Worm (Caenorhabditis elegans) whole organism, L3 larva: Measurements from ENCODE around the gene str-37.

ENCODE experiments used
- R02D3.7 ChIP-seq: fragments of 150-350 bp; optimal IDR thresholded peaks from 2 replicates; lab custom pipeline; 2014; ENCODE audit warnings: missing biosample characterization, missing genetic modification characterization
- ZK546.5 ChIP-seq: sonication (generic microtip); optimal IDR thresholded peaks from 2 replicates; lab custom pipeline; 2017; ENCODE audit warnings: missing biosample characterization, missing genetic modification characterization
- ceh-16 ChIP-seq: sonication (generic microtip); optimal IDR thresholded peaks from 2 replicates; lab custom pipeline; 2017; ENCODE audit warnings: missing biosample characterization, missing genetic modification characterization
- ceh-28 ChIP-seq: fragments of 150-350 bp; optimal IDR thresholded peaks from 2 replicates; lab custom pipeline; 2014; ENCODE audit warnings: missing biosample characterization, missing genetic modification reagents, missing genetic modification characterization
- ceh-82 ChIP-seq: fragments of 150-350 bp; optimal IDR thresholded peaks from 2 replicates; lab custom pipeline; 2014; ENCODE audit warnings: missing biosample characterization, missing genetic modification characterization
- ceh-9 ChIP-seq: sonication (generic microtip); optimal IDR thresholded peaks from 2 replicates; lab custom pipeline; 2018; ENCODE audit warnings: missing biosample characterization, missing genetic modification characterization
- daf-12 ChIP-seq: fragments of 150-350 bp; optimal IDR thresholded peaks from 2 replicates; lab custom pipeline; 2014; ENCODE audit warnings: missing biosample characterization, missing genetic modification reagents, missing genetic modification characterization
- egl-27 ChIP-seq: sonication (generic microtip); optimal IDR thresholded peaks from 4 replicates; lab custom pipeline; 2017; ENCODE audit warnings: missing biosample characterization, missing genetic modification reagents, missing genetic modification characterization
- egl-5 ChIP-seq: fragments of 150-350 bp; optimal IDR thresholded peaks from 2 replicates; lab custom pipeline; 2017; ENCODE audit warnings: missing biosample characterization, missing genetic modification reagents, missing genetic modification characterization, inconsistent platforms
- elt-1 ChIP-seq: fragments of 150-350 bp; optimal IDR thresholded peaks from 2 replicates; lab custom pipeline; 2014; ENCODE audit warnings: missing biosample characterization, missing genetic modification characterization
- elt-2 ChIP-seq: sonication (generic microtip); optimal IDR thresholded peaks from 2 replicates; lab custom pipeline; 2016; ENCODE audit warnings: missing genetic modification reagents, mild to moderate bottlenecking, missing genetic modification characterization, missing compliant biosample characterization
- elt-3 ChIP-seq, 3 experiments: fragments of 150-350 bp in 1 of 3; sonication (generic microtip) in 2 of 3; optimal IDR thresholded peaks; 2 replicates in 2 of 3; 4 replicates in 1 of 3; lab custom pipeline; 2014 to 2017; ENCODE audit warnings: missing biosample characterization in 3 of 3, missing genetic modification characterization in 3 of 3
- eor-1 ChIP-seq, 2 experiments: fragments of 150-350 bp; optimal IDR thresholded peaks; 2 replicates each; lab custom pipeline; 2014 to 2018; ENCODE audit warnings: missing biosample characterization in 2 of 2, missing genetic modification characterization in 2 of 2
- fkh-2 ChIP-seq: fragments of 150-350 bp; optimal IDR thresholded peaks from 2 replicates; lab custom pipeline; 2014; ENCODE audit warnings: missing biosample characterization, missing genetic modification reagents, missing genetic modification characterization
- fos-1 ChIP-seq: fragments of 150-350 bp; optimal IDR thresholded peaks from 2 replicates; lab custom pipeline; 2014; ENCODE audit warnings: missing biosample characterization, missing genetic modification characterization
- hmg-11 ChIP-seq: sonication (generic microtip); optimal IDR thresholded peaks from 2 replicates; lab custom pipeline; 2016; ENCODE audit warnings: missing genetic modification characterization, missing compliant biosample characterization
- jun-1 ChIP-seq: fragments of 150-350 bp; optimal IDR thresholded peaks from 2 replicates; lab custom pipeline; 2014; ENCODE audit warnings: missing biosample characterization, missing genetic modification reagents, missing genetic modification characterization
- lin-15B ChIP-seq: fragments of 150-350 bp; optimal IDR thresholded peaks from 2 replicates; lab custom pipeline; 2014; ENCODE audit warnings: missing biosample characterization, missing genetic modification characterization
- lin-39 ChIP-seq: fragments of 150-350 bp; optimal IDR thresholded peaks from 2 replicates; lab custom pipeline; 2018; ENCODE audit warnings: missing biosample characterization, missing genetic modification reagents, missing genetic modification characterization
- lsy-12 ChIP-seq: sonication (generic microtip); optimal IDR thresholded peaks from 2 replicates; lab custom pipeline; 2016; ENCODE audit warnings: mild to moderate bottlenecking, missing genetic modification characterization, missing compliant biosample characterization
- mdl-1 ChIP-seq: fragments of 150-350 bp; optimal IDR thresholded peaks from 2 replicates; lab custom pipeline; 2014; ENCODE audit warnings: missing biosample characterization, missing genetic modification characterization
- mml-1 ChIP-seq: fragments of 150-350 bp; sonication (generic microtip); optimal IDR thresholded peaks from 3 replicates; lab custom pipeline; 2014; ENCODE audit warnings: missing biosample characterization, missing genetic modification characterization
- nhr-11 ChIP-seq: fragments of 150-350 bp; optimal IDR thresholded peaks from 2 replicates; lab custom pipeline; 2014; ENCODE audit warnings: missing biosample characterization, missing genetic modification characterization
- nhr-12 ChIP-seq: fragments of 150-350 bp; optimal IDR thresholded peaks from 2 replicates; lab custom pipeline; 2014; ENCODE audit warnings: missing biosample characterization, missing genetic modification characterization
- nhr-237 ChIP-seq: fragments of 150-350 bp; optimal IDR thresholded peaks from 2 replicates; lab custom pipeline; 2014; ENCODE audit warnings: missing biosample characterization, missing genetic modification characterization
- nhr-28 ChIP-seq: fragments of 150-350 bp; optimal IDR thresholded peaks from 2 replicates; lab custom pipeline; 2014; ENCODE audit warnings: missing biosample characterization, missing genetic modification characterization
- nhr-43 ChIP-seq: sonication (generic microtip); optimal IDR thresholded peaks from 2 replicates; lab custom pipeline; 2016; ENCODE audit warnings: mild to moderate bottlenecking, missing genetic modification characterization, missing compliant biosample characterization; ENCODE audit not compliant: poor library complexity, severe bottlenecking
- nhr-67 ChIP-seq: fragments of 150-350 bp; optimal IDR thresholded peaks from 2 replicates; lab custom pipeline; 2014; ENCODE audit warnings: missing biosample characterization, missing genetic modification characterization
- nhr-76 ChIP-seq: fragments of 150-350 bp; sonication (generic microtip); optimal IDR thresholded peaks from 5 replicates; lab custom pipeline; 2014; ENCODE audit warnings: missing biosample characterization, missing genetic modification characterization
- nhr-77 ChIP-seq: fragments of 150-350 bp; optimal IDR thresholded peaks from 2 replicates; lab custom pipeline; 2014; ENCODE audit warnings: missing biosample characterization, missing genetic modification characterization
- pha-4 ChIP-seq: fragments of 150-350 bp; optimal IDR thresholded peaks from 2 replicates; lab custom pipeline; 2014; ENCODE audit warnings: missing biosample characterization, missing genetic modification reagents, missing genetic modification characterization
- pqm-1 ChIP-seq: fragments of 150-350 bp; optimal IDR thresholded peaks from 2 replicates; lab custom pipeline; 2017; ENCODE audit warnings: missing biosample characterization, missing genetic modification characterization, inconsistent platforms
- sea-2 ChIP-seq: fragments of 150-350 bp; sonication (generic microtip); optimal IDR thresholded peaks from 4 replicates; lab custom pipeline; 2014; ENCODE audit warnings: missing biosample characterization, missing genetic modification reagents, missing genetic modification characterization
- snpc-4 ChIP-seq: fragments of 150-350 bp; optimal IDR thresholded peaks from 2 replicates; lab custom pipeline; 2014; ENCODE audit warnings: missing biosample characterization, missing genetic modification characterization
- tbx-2 ChIP-seq: sonication (generic microtip); optimal IDR thresholded peaks from 2 replicates; lab custom pipeline; 2016; ENCODE audit warnings: mild to moderate bottlenecking, missing genetic modification characterization, missing compliant biosample characterization
- unc-39 ChIP-seq: sonication (generic microtip); optimal IDR thresholded peaks from 4 replicates; lab custom pipeline; 2017; ENCODE audit warnings: missing biosample characterization, missing genetic modification characterization
- unc-62 ChIP-seq: fragments of 150-350 bp; sonication (generic microtip); optimal IDR thresholded peaks from 4 replicates; lab custom pipeline; 2014; ENCODE audit warnings: missing biosample characterization, missing genetic modification reagents, missing genetic modification characterization
- zag-1 ChIP-seq: fragments of 150-350 bp; optimal IDR thresholded peaks from 2 replicates; lab custom pipeline; 2014; ENCODE audit warnings: missing biosample characterization, missing genetic modification characterization
- ztf-4 ChIP-seq: fragments of 150-350 bp; optimal IDR thresholded peaks from 2 replicates; lab custom pipeline; 2014; ENCODE audit warnings: missing biosample characterization, missing genetic modification characterization

str-37 gene

ce11 chrV:13338037-13338436, 10.5 kb downstream of the str-37 start:
- TF ChIP-seq nhr-12 (tag; lab: Kevin White, UChicago) (no peak), nhr-77 (tag; lab: Kevin White, UChicago) (no peak), zag-1 (tag; lab: Kevin White, UChicago) (no peak), jun-1 (no peak), daf-12 (tag; lab: Kevin White, UChicago) (no peak), sea-2 (GFP tag; lab: Kevin White, UChicago) (no peak), lin-39 (tag; lab: Kevin White, UChicago) (no peak), lsy-12 (tag; lab: Kevin White, UChicago) (no peak), nhr-237 (no peak), nhr-11 (tag; lab: Kevin White, UChicago) (no peak), unc-39 (tag; lab: Kevin White, UChicago) (no peak), mdl-1 (tag; lab: Kevin White, UChicago) (no peak), R02D3.7 (no peak), pha-4 (tag; lab: Kevin White, UChicago) (no peak), eor-1 (tag; optimal IDR thresholded peaks at IDR 0.05; lab: Kevin White, UChicago) (no peak), unc-62 (GFP tag; lab: Kevin White, UChicago) (no peak), ZK546.5 (tag; lab: Kevin White, UChicago) (no peak), egl-27 (no peak)
- TF ChIP-seq, all 47 proteins: peak for 0

- TF ChIP-seq ceh-28 (no peak), ZK546.5 (tag; lab: Kevin White, UChicago) (no peak), eor-1 (tag; optimal IDR thresholded peaks at IDR 0.05; lab: Kevin White, UChicago) (no peak), ceh-9 (no peak), mml-1 (no peak), tbx-2 (tag; lab: Kevin White, UChicago) (no peak), ceh-16 (tag; lab: Kevin White, UChicago) (no peak), nhr-76 (tag; lab: Kevin White, UChicago) (no peak), fos-1 (tag; lab: Kevin White, UChicago) (no peak), pqm-1 (tag; lab: Kevin White, UChicago) (no peak), ztf-4 (tag; lab: Kevin White, UChicago) (no peak), egl-27 (no peak)
- TF ChIP-seq, all 47 proteins: peak for 0
Measured at ce11 chrV:13339633-13340290, 12.2 kb downstream of the str-37 start, which contains the start of the genes str-4 and lgc-48. TSS of gene str-4 (minus strand) at chrV:13339733. TSS of gene lgc-48 (plus strand) at chrV:13340240.

ce11 chrV:13342235-13342634, 14.7 kb downstream of the str-37 start:
- no peak for TF ChIP-seq elt-2 (tag; lab: Kevin White, UChicago)
- TF ChIP-seq ceh-82 (tag; lab: Kevin White, UChicago), result no peak
- no peak for TF ChIP-seq fkh-2
- no peak for TF ChIP-seq eor-1 (tag; optimal IDR thresholded peaks at IDR 0.05; lab: Kevin White, UChicago)
- TF ChIP-seq fos-1 (tag; lab: Kevin White, UChicago), result no peak
- no peak for TF ChIP-seq nhr-67 (tag; lab: Kevin White, UChicago)
- TF ChIP-seq snpc-4, result no peak
- TF ChIP-seq elt-3 (tag; optimal IDR thresholded peaks at IDR 0.05; lab: Kevin White, UChicago), result no peak
- no peak for TF ChIP-seq egl-27
- no peak for TF ChIP-seq nhr-11 (tag; lab: Kevin White, UChicago)
- TF ChIP-seq nhr-28 (tag; lab: Kevin White, UChicago), result no peak
- TF ChIP-seq lin-15B (tag; lab: Kevin White, UChicago), result no peak
- TF ChIP-seq nhr-43 (tag; lab: Kevin White, UChicago), result no peak
- TF ChIP-seq ceh-16 (tag; lab: Kevin White, UChicago), result no peak
- TF ChIP-seq elt-1 (tag; lab: Kevin White, UChicago), result no peak
- no peak for TF ChIP-seq nhr-77 (tag; lab: Kevin White, UChicago)
- no peak for TF ChIP-seq nhr-12 (tag; lab: Kevin White, UChicago)
- no peak for TF ChIP-seq nhr-237

ce11 chrV:13345867-13346328, 18.3 kb downstream of the str-37 start, which contains the start of gene twk-43:
TSS of gene twk-43 (plus strand) at chrV:13346278.
- TF ChIP-seq jun-1, result no peak
- TF ChIP-seq hmg-11 (tag; lab: Kevin White, UChicago), result no peak
- peak; percentile 68 for TF ChIP-seq egl-5 (tag; lab: Kevin White, UChicago)
- TF ChIP-seq ztf-4 (tag; lab: Kevin White, UChicago), result no peak
- no peak for TF ChIP-seq nhr-237
- no peak for TF ChIP-seq pqm-1 (tag; lab: Kevin White, UChicago)
